Fruit fly (Drosophila melanogaster): ENCODE measurements around the gene sturkopf.

The sturkopf gene

DNA sequence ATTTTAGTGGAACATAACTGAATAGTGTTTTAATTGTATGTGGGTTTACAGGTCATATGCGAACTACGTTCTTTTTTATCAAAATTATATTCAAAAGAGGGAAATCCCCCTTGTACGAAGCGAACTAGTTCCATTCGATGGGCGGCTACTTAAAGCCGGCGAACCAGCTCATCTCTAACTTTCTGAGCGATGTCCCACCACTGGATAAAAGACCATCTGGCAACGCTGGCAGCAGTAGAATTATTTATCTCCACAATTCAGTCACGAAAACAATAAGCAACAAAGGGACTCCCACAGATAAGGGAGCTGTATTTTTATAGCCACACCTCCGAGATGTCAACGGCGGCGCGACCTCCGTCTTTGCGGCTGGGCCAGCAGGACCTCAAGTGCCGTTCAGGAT, 17.5 kb downstream of the sturkopf start, which contains the start of gene Rabex-5 (continued):
- no peak for TF ChIP-seq CG2202 (tag; optimal IDR thresholded peaks at IDR 0.05)
- TF ChIP-seq Ravus (GFP tag; IDR thresholded peaks at IDR 0.05) = no peak
- no peak for TF ChIP-seq Deaf1 (tag; optimal IDR thresholded peaks at IDR 0.05)
- no peak for TF ChIP-seq CkIIα-i1 (GFP tag; IDR thresholded peaks at IDR 0.05)
- peak; percentile 27 for TF ChIP-seq HHEX (GFP tag; optimal IDR thresholded peaks at IDR 0.05)
- TF ChIP-seq pnt (GFP tag; optimal IDR thresholded peaks at IDR 0.05) = no peak
- TF ChIP-seq phol (tag; optimal IDR thresholded peaks at IDR 0.05) = peak; percentile 32
- TF ChIP-seq dati (GFP tag; IDR thresholded peaks at IDR 0.05) = no peak
- TF ChIP-seq CG32767 (GFP tag; IDR thresholded peaks at IDR 0.05) = no peak
- TF ChIP-seq grn (GFP tag; optimal IDR thresholded peaks at IDR 0.05) = no peak
- no peak for TF ChIP-seq bigmax (GFP tag; optimal IDR thresholded peaks at IDR 0.05)
- no peak for TF ChIP-seq CG9215 (GFP tag; IDR thresholded peaks at IDR 0.05)
- no peak for TF ChIP-seq zen (tag; optimal IDR thresholded peaks at IDR 0.05)
- TF ChIP-seq ewg (GFP tag; optimal IDR thresholded peaks at IDR 0.05) = no peak
- peak; percentile 85 for TF ChIP-seq CG4617 (GFP tag; optimal IDR thresholded peaks at IDR 0.05; ENCODE audit: borderline replicate concordance)
- TF ChIP-seq CG10462 (GFP tag; optimal IDR thresholded peaks at IDR 0.05) = no peak
- TF ChIP-seq ftz-f1 (GFP tag; optimal IDR thresholded peaks at IDR 0.05) = peak; percentile 0
- peak; percentile 49 for TF ChIP-seq CG14710 (tag; optimal IDR thresholded peaks at IDR 0.05)
- peak; percentile 62 for TF ChIP-seq YL-1 (GFP tag; optimal IDR thresholded peaks at IDR 0.05)
- no peak for TF ChIP-seq pb (GFP tag; optimal IDR thresholded peaks at IDR 0.05)
- TF ChIP-seq CG12942 (GFP tag; optimal IDR thresholded peaks at IDR 0.05) = no peak
- TF ChIP-seq CG6854 (GFP tag; optimal IDR thresholded peaks at IDR 0.05) = no peak
- peak; percentile 36 for TF ChIP-seq grau (tag; optimal IDR thresholded peaks at IDR 0.05)
- no peak for TF ChIP-seq CG12236 (GFP tag; optimal IDR thresholded peaks at IDR 0.05)
- no peak for TF ChIP-seq bsh (GFP tag; optimal IDR thresholded peaks at IDR 0.05)
- TF ChIP-seq Nf-YC (tag; optimal IDR thresholded peaks at IDR 0.05) = no peak
- peak; percentile 22 for TF ChIP-seq Hr3 (GFP tag; optimal IDR thresholded peaks at IDR 0.05)
- peak; percentile 44; the same call in 1 of the 2 replicates for TF ChIP-seq NFAT (GFP tag; IDR thresholded peaks at IDR 0.05)
- TF ChIP-seq fd64A (GFP tag; optimal IDR thresholded peaks at IDR 0.05) = no peak
- TF ChIP-seq bowl (GFP tag; IDR thresholded peaks at IDR 0.05) = no peak
- no peak for TF ChIP-seq Adf1 (GFP tag; IDR thresholded peaks at IDR 0.05)
- no peak for TF ChIP-seq CTCF (GFP tag; optimal IDR thresholded peaks at IDR 0.05)
- TF ChIP-seq jing (GFP tag; optimal IDR thresholded peaks at IDR 0.05) = no peak
- no peak for TF ChIP-seq disco-r (GFP tag; optimal IDR thresholded peaks at IDR 0.05)
- no peak for TF ChIP-seq hkb (optimal IDR thresholded peaks at IDR 0.05)
- no peak for TF ChIP-seq hkb (GFP tag; IDR thresholded peaks at IDR 0.05)
- TF ChIP-seq CG3838 (GFP tag; optimal IDR thresholded peaks at IDR 0.05) = no peak
- peak; percentile 33 for TF ChIP-seq pho (GFP tag; optimal IDR thresholded peaks at IDR 0.05)
- TF ChIP-seq Hand (GFP tag; optimal IDR thresholded peaks at IDR 0.05) = no peak
- TF ChIP-seq CG17829 (tag; optimal IDR thresholded peaks at IDR 0.05) = peak; percentile 48
- TF ChIP-seq sim (GFP tag; IDR thresholded peaks at IDR 0.05) = no peak
- no peak for TF ChIP-seq so (GFP tag; IDR thresholded peaks at IDR 0.05)
- no peak for TF ChIP-seq CG16779 (GFP tag; IDR thresholded peaks at IDR 0.05)
- TF ChIP-seq NC2β (GFP tag; optimal IDR thresholded peaks at IDR 0.05) = peak; percentile 50
- no peak for TF ChIP-seq CG4730 (GFP tag; IDR thresholded peaks at IDR 0.05)
- TF ChIP-seq CG4328 (GFP tag; optimal IDR thresholded peaks at IDR 0.05) = no peak
- TF ChIP-seq lola (GFP tag; optimal IDR thresholded peaks at IDR 0.05) = no peak
- TF ChIP-seq CG17359 (tag; optimal IDR thresholded peaks at IDR 0.05) = no peak
- peak; percentile 36 for TF ChIP-seq CG7786 (GFP tag; optimal IDR thresholded peaks at IDR 0.05)
- TF ChIP-seq br (optimal IDR thresholded peaks at IDR 0.05) = no peak
- TF ChIP-seq Asciz (GFP tag; optimal IDR thresholded peaks at IDR 0.05) = no peak
- TF ChIP-seq dmrt11E (tag; optimal IDR thresholded peaks at IDR 0.05) = no peak
- peak; percentile 35 for TF ChIP-seq az2 (GFP tag; optimal IDR thresholded peaks at IDR 0.05)
- peak; percentile 65; the same call in 1 of the 2 replicates for TF ChIP-seq vvl (GFP tag; IDR thresholded peaks at IDR 0.05)

Data from whole organism, embryonic.